Worm (Caenorhabditis elegans) whole organism, L1 larva: ENCODE measurements around the gene B0545.4.

ENCODE experiments used
- F16B12.6 ChIP-seq: fragments of 150-350 bp; optimal IDR thresholded peaks from 2 replicates; lab custom pipeline; 2014; ENCODE audit warnings: missing biosample characterization, missing genetic modification characterization
- ama-1 ChIP-seq: fragments of 150-350 bp; optimal IDR thresholded peaks from 2 replicates; lab custom pipeline; 2014
- efl-3 ChIP-seq: fragments of 200-800 bp; sonication (Bioruptor generic); optimal IDR thresholded peaks from 2 replicates; lab custom pipeline; 2018; ENCODE audit warnings: mild to moderate bottlenecking, missing genetic modification characterization, missing compliant biosample characterization
- egl-27 ChIP-seq, 2 experiments: fragments of 150-350 bp in 1 of 2; sonication (generic microtip); optimal IDR thresholded peaks; 3 replicates each; lab custom pipeline; 2017 to 2018; ENCODE audit warnings: missing biosample characterization in 2 of 2, missing genetic modification characterization in 2 of 2, missing genetic modification reagents in 2 of 2
- fos-1 ChIP-seq: fragments of 150-350 bp; optimal IDR thresholded peaks from 2 replicates; lab custom pipeline; 2014; ENCODE audit warnings: missing biosample characterization, missing genetic modification characterization
- jun-1 ChIP-seq: fragments of 150-350 bp; optimal IDR thresholded peaks from 2 replicates; lab custom pipeline; 2014; ENCODE audit warnings: missing biosample characterization, missing genetic modification reagents, missing genetic modification characterization
- lin-13 ChIP-seq: fragments of 150-350 bp; optimal IDR thresholded peaks from 2 replicates; lab custom pipeline; 2014; ENCODE audit warnings: missing biosample characterization, missing genetic modification reagents, missing genetic modification characterization
- lin-15B ChIP-seq: fragments of 150-350 bp; sonication (generic microtip); optimal IDR thresholded peaks from 3 replicates; lab custom pipeline; 2014; ENCODE audit warnings: missing biosample characterization, missing genetic modification characterization
- nhr-20 ChIP-seq: sonication (generic microtip); optimal IDR thresholded peaks from 2 replicates; lab custom pipeline; 2016; ENCODE audit warnings: mild to moderate bottlenecking, missing genetic modification characterization, missing compliant biosample characterization
- snpc-4 ChIP-seq: fragments of 150-350 bp; optimal IDR thresholded peaks from 2 replicates; lab custom pipeline; 2014; ENCODE audit warnings: missing biosample characterization, missing genetic modification characterization
- sptf-1 ChIP-seq: fragments of 150-350 bp; optimal IDR thresholded peaks from 2 replicates; lab custom pipeline; 2014; ENCODE audit warnings: missing biosample characterization, missing genetic modification characterization
- ztf-11 ChIP-seq, 2 experiments: sonication (generic microtip); optimal IDR thresholded peaks; 2 replicates each; lab custom pipeline; 2016 to 2017; ENCODE audit warnings: missing genetic modification characterization in 2 of 2, missing biosample characterization in 1 of 2, missing compliant biosample characterization in 1 of 2
- ztf-4 ChIP-seq: fragments of 150-350 bp; optimal IDR thresholded peaks from 2 replicates; lab custom pipeline; 2014; ENCODE audit warnings: missing biosample characterization, missing genetic modification characterization

DNA sequence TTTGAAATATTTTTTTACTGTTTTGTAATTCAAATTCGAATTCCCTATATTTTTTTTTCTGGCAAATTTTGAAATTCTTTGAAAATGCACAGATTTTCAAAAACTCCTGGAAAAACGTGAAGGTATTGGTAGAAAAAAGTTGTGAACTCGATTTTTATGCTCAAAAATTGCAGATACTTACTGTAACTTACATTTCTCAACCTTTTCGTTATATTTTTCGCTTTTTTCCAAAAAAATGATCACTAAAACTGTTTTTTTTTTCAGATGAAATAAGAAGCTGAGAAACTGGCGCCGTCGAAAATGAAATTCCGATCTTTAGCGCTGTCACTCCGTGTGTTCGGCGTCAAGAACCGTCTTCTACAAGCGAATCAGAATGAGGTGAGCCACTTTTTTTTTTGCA lies 33.1 kb downstream of the B0545.4 start, which contains the start of gene T05C7.8:
- no peak for TF ChIP-seq lin-13 (GFP tag; lab: Kevin White, UChicago)
- no peak for TF ChIP-seq snpc-4
- TF ChIP-seq jun-1 (tag; lab: Kevin White, UChicago), result no peak
- TF ChIP-seq fos-1 (tag; lab: Kevin White, UChicago), result no peak
- TF ChIP-seq ama-1 (lab: Kevin White, UChicago), result no peak
- TF ChIP-seq F16B12.6 (tag; lab: Kevin White, UChicago), result no peak
- no peak for TF ChIP-seq efl-3
- no peak for TF ChIP-seq egl-27 (tag; optimal IDR thresholded peaks at IDR 0.05; lab: Kevin White, UChicago)
- TF ChIP-seq lin-15B (tag; lab: Kevin White, UChicago), result no peak
- TF ChIP-seq ztf-11 (tag; optimal IDR thresholded peaks at IDR 0.05; lab: Kevin White, UChicago), result no peak
- TF ChIP-seq nhr-20 (tag; lab: Kevin White, UChicago), result no peak
- no peak for TF ChIP-seq sptf-1
- TF ChIP-seq ztf-4, result no peak
